Fruit fly (Drosophila melanogaster) whole organism, wandering third instar larva: ENCODE measurements around the gene CG7824.

Experiments used
- Abd-B ChIP-seq: fragments of >200 bp; optimal IDR thresholded peaks from 2 replicates; lab custom pipeline; 2017; ENCODE audit warnings: missing biosample characterization, missing genetic modification characterization
- CrebA ChIP-seq: fragments of 200-800 bp; sonication (Bioruptor generic); optimal IDR thresholded peaks from 2 replicates; lab custom pipeline; 2016; ENCODE audit warnings: missing biosample characterization, mild to moderate bottlenecking, missing genetic modification characterization, borderline replicate concordance
- Mio ChIP-seq: sonication (Bioruptor generic); optimal IDR thresholded peaks from 2 replicates; lab custom pipeline; 2016; ENCODE audit warnings: missing biosample characterization, missing genetic modification characterization
- dmrt93B ChIP-seq: fragments of 200-800 bp; sonication (Bioruptor generic); optimal IDR thresholded peaks from 2 replicates; lab custom pipeline; 2018; ENCODE audit warnings: missing biosample characterization, mild to moderate bottlenecking, missing genetic modification characterization
- ey ChIP-seq: fragments of 200-800 bp; sonication (Bioruptor generic); optimal IDR thresholded peaks from 2 replicates; lab custom pipeline; 2016; ENCODE audit warnings: missing biosample characterization, missing genetic modification characterization
- pan ChIP-seq: fragments of >200 bp; optimal IDR thresholded peaks from 2 replicates; lab custom pipeline; 2017

DNA sequence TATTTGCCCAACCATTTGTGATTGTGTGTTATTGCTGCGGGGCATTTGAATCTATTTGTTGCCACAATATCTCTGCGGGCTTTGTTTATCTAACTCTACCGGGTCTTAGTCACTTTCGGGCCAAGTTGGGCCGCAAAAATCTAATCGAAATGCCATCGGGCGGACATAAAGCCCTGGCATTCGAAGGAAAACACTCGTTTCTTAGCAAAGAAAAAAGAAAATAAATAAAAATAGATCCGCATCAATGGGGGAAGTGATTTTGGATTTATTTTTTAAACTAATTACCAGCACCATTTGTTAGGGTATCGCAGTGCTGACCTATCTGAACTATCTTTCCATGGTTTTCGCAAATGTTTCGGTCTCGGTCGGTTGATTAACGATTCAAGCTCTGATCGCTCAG, 39.9 kb upstream of the CG7824 start:
- no peak for TF ChIP-seq pan (lab: Kevin White, UChicago)
- TF ChIP-seq CrebA (GFP tag; lab: Kevin White, UChicago) = no peak
- no peak for TF ChIP-seq Mio (GFP tag; lab: Kevin White, UChicago)
- TF ChIP-seq Abd-B (GFP tag; lab: Kevin White, UChicago) = no peak
- TF ChIP-seq ey (GFP tag; lab: Kevin White, UChicago) = no peak
- TF ChIP-seq dmrt93B (GFP tag; lab: Kevin White, UChicago) = no peak
